Worm (Caenorhabditis elegans): ENCODE data around the gene tsp-9.

- TF ChIP-seq ztf-16 (tag; optimal IDR thresholded peaks at IDR 0.05), result no peak
- no peak for TF ChIP-seq dmd-4 (tag; optimal IDR thresholded peaks at IDR 0.05; ENCODE audit: borderline replicate concordance)
- no peak for TF ChIP-seq unc-3 (GFP tag; conservative IDR thresholded peaks at IDR 0.05)
- TF ChIP-seq unc-3 (tag; optimal IDR thresholded peaks at IDR 0.05), result no peak
- no peak for TF ChIP-seq hlh-6 (tag; optimal IDR thresholded peaks at IDR 0.05)
- TF ChIP-seq hlh-15 (tag; optimal IDR thresholded peaks at IDR 0.05), result no peak
- peak; percentile 6 for TF ChIP-seq C38D4.7 (GFP tag; optimal IDR thresholded peaks at IDR 0.05)
- no peak for TF ChIP-seq unc-42 (tag; optimal IDR thresholded peaks at IDR 0.05)
- TF ChIP-seq ceh-2 (tag; optimal IDR thresholded peaks at IDR 0.05), result no peak
- no peak for TF ChIP-seq gmeb-2 (tag; optimal IDR thresholded peaks at IDR 0.05)
- TF ChIP-seq mec-3 (tag; optimal IDR thresholded peaks at IDR 0.05; ENCODE audit: borderline replicate concordance), result no peak
Observed at ce11 chrX:1223841-1224240, 22.0 kb upstream of the tsp-9 start.
